Fruit fly (Drosophila melanogaster): ENCODE results near the gene CG3301.
A peak's percentile ranks its signal among the peaks of the same experiment; 100 is the strongest.

CG3301 gene

dm6 chr3R:21269923-21270322 lies 6.1 kb downstream of the CG3301 start, which contains the start of the genes AP-2sigma and Idi:
AP-2sigma (minus strand) TSS chr3R:21270075.
Idi (plus strand) TSS chr3R:21270126.
- TF ChIP-seq CG8478 (optimal IDR thresholded peaks at IDR 0.05) (no peak), CTCF (optimal IDR thresholded peaks at IDR 0.05) (no peak)

dm6 chr3R:21268873-21269272 lies 7.2 kb downstream of the CG3301 start, which contains the start of gene Rab1:
Rab1 (minus strand) TSS chr3R:21269060.
- TF ChIP-seq CG8478 (optimal IDR thresholded peaks at IDR 0.05) (no peak), CTCF (optimal IDR thresholded peaks at IDR 0.05) (no peak)

dm6 chr3R:21267972-21268512 lies 8.0 kb downstream of the CG3301 start:
- no peak for TF ChIP-seq CG8478 (optimal IDR thresholded peaks at IDR 0.05)
- no peak for TF ChIP-seq CTCF (optimal IDR thresholded peaks at IDR 0.05)

dm6 chr3R:21263177-21263576 lies 12.9 kb downstream of the CG3301 start:
- no peak for TF ChIP-seq CG8478 (optimal IDR thresholded peaks at IDR 0.05)
- no peak for TF ChIP-seq CTCF (optimal IDR thresholded peaks at IDR 0.05)

dm6 chr3R:21260795-21261194 lies 15.3 kb downstream of the CG3301 start:
- TF ChIP-seq CTCF (optimal IDR thresholded peaks at IDR 0.05) (no peak), CG8478 (optimal IDR thresholded peaks at IDR 0.05) (no peak)

- TF ChIP-seq CG8478 (optimal IDR thresholded peaks at IDR 0.05) (no peak), CTCF (optimal IDR thresholded peaks at IDR 0.05) (no peak)
Measured at dm6 chr3R:21254296-21254695, 21.8 kb downstream of the CG3301 start.

dm6 chr3R:21252478-21252877 lies 23.6 kb downstream of the CG3301 start:
- TF ChIP-seq CTCF (optimal IDR thresholded peaks at IDR 0.05) (peak; percentile 64), CG8478 (optimal IDR thresholded peaks at IDR 0.05) (no peak)

- TF ChIP-seq CTCF (optimal IDR thresholded peaks at IDR 0.05) (no peak), CG8478 (optimal IDR thresholded peaks at IDR 0.05) (no peak)
Measured at dm6 chr3R:21246492-21247061, 29.5 kb downstream of the CG3301 start, which contains the start of gene ETHR. ETHR (plus strand) TSS chr3R:21247011.

- TF ChIP-seq CTCF (optimal IDR thresholded peaks at IDR 0.05) (no peak), CG8478 (optimal IDR thresholded peaks at IDR 0.05) (no peak)
Measured at dm6 chr3R:21245846-21246245, 30.2 kb downstream of the CG3301 start.

- no peak for TF ChIP-seq CG8478 (optimal IDR thresholded peaks at IDR 0.05)
Measured at dm6 chr3R:21242318-21242717, 33.7 kb downstream of the CG3301 start, which contains the start of gene CG5892. CG5892 (plus strand) TSS chr3R:21242618.

dm6 chr3R:21241332-21241731 lies 34.7 kb downstream of the CG3301 start:
- TF ChIP-seq CG8478 (optimal IDR thresholded peaks at IDR 0.05) (no peak), CTCF (optimal IDR thresholded peaks at IDR 0.05) (no peak)

- TF ChIP-seq CG8478 (optimal IDR thresholded peaks at IDR 0.05) = no peak
- no peak for TF ChIP-seq CTCF (optimal IDR thresholded peaks at IDR 0.05)
Measured at dm6 chr3R:21237099-21237498, 39.0 kb downstream of the CG3301 start, which contains the start of gene e. e (minus strand) TSS chr3R:21237177.
